Comparison of ENCODE assay signal across 1 fruit fly cellular context in the genomic region with DNA sequence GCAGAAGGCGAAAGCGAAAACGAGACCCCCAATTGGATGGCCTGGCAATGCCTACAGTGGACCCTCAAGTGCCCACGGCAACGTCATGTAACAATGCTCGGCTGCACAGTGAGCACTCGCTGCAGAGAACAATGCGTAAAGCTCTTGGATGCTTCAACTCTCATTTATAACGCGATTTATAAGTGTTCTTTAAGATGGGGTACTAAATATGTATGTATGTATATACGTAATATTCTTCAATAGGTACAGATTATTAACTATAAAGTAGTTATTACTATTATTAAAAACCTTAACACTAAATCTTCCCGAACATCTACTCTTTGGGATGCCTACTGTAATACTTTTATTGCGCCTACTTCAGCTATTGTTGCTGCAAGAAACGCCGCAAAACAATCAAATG.
TF ChIP-seq lines count a peak whose summit lies in the region.

No protein-coding gene starts in this region.

TF ChIP-seq in whole organism, embryonic, 481 proteins besides CTCF, POLR2A, EP300 and RAD21 (continued from another document):
- TF ChIP-seq gem (tag; optimal IDR thresholded peaks at IDR 0.05; lab: Kevin White, UChicago) (no peak), CG2129 (GFP tag; IDR thresholded peaks at IDR 0.05; lab: Robert Waterston, UW; ENCODE audit: partially characterized antibody) (no peak), her (GFP tag; optimal IDR thresholded peaks at IDR 0.05; lab: Kevin White, UChicago) (no peak), row (GFP tag; IDR thresholded peaks at IDR 0.05; lab: Robert Waterston, UW) (peak; percentile 33; the same call in 2 of the 3 replicates), E2f1 (GFP tag; IDR thresholded peaks at IDR 0.05; lab: Robert Waterston, UW) (no peak), aop (GFP tag; IDR thresholded peaks at IDR 0.05; lab: Robert Waterston, UW) (no peak), CG12299 (tag; optimal IDR thresholded peaks at IDR 0.05; lab: Kevin White, UChicago) (no peak), B-H2 (GFP tag; optimal IDR thresholded peaks at IDR 0.05; lab: Kevin White, UChicago) (no peak), Lhr (GFP tag; optimal IDR thresholded peaks at IDR 0.05; lab: Kevin White, UChicago) (no peak), Ets65A (GFP tag; lab: Kevin White, UChicago) (peak; percentile 5), D19B (GFP tag; optimal IDR thresholded peaks at IDR 0.05; lab: Kevin White, UChicago) (no peak), sob (GFP tag; IDR thresholded peaks at IDR 0.05; lab: Robert Waterston, UW) (no peak), gfzf (GFP tag; optimal IDR thresholded peaks at IDR 0.05; lab: Kevin White, UChicago) (no peak), CG9817 (tag; optimal IDR thresholded peaks at IDR 0.05; lab: Kevin White, UChicago) (no peak), ap (GFP tag; IDR thresholded peaks at IDR 0.05; lab: Robert Waterston, UW) (no peak), Doc3 (GFP tag; IDR thresholded peaks at IDR 0.05; lab: Robert Waterston, UW; ENCODE audit: partially characterized antibody) (no peak), tgo (GFP tag; IDR thresholded peaks at IDR 0.05; lab: Robert Waterston, UW) (no peak), H15 (GFP tag; IDR thresholded peaks at IDR 0.05; lab: Robert Waterston, UW) (no peak), grau (tag; optimal IDR thresholded peaks at IDR 0.05; lab: Kevin White, UChicago) (peak; percentile 69), Dad (GFP tag; optimal IDR thresholded peaks at IDR 0.05; lab: Kevin White, UChicago) (no peak), tap (tag; optimal IDR thresholded peaks at IDR 0.05; lab: Kevin White, UChicago) (no peak), btn (GFP tag; optimal IDR thresholded peaks at IDR 0.05; lab: Kevin White, UChicago) (no peak), dan (GFP tag; IDR thresholded peaks at IDR 0.05; lab: Robert Waterston, UW) (no peak), pfk (GFP tag; optimal IDR thresholded peaks at IDR 0.05; lab: Kevin White, UChicago) (no peak), Med (GFP tag; lab: Kevin White, UChicago) (peak; percentile 24)
